Worm (Caenorhabditis elegans): ENCODE data around the gene T02H6.8.

T02H6.8 gene

DNA sequence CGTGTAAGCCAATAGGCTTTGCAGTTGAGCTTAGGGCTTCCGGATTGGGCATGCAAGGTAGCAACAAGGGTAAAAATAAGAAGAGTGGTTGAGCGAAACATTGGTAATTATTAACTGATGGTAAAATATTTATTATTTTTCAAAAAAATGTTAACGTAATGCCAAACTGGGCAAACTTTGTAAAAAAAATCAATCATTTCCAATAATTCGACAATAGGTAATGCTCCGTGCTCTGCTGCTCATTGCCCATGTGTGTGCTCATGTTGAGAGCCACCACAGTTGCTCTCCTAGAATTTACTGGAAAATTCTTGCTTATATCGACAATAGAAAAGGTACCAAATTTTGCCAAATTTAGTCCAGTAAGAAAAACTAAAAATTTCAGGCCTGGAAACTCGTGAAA lies at the start of gene T02H6.8, which contains the start of gene T02H6.10:
Gene T02H6.8, plus strand, starts transcription at position 221 of the 400 bp plus-strand sequence.
Gene T02H6.10, minus strand, starts transcription at position 101 of the 400 bp plus-strand sequence.
- TF ChIP-seq Y116A8C.19 (tag; optimal IDR thresholded peaks at IDR 0.05; ENCODE audit: borderline replicate concordance) (no peak), ceh-90 (tag; optimal IDR thresholded peaks at IDR 0.05) (no peak)

DNA sequence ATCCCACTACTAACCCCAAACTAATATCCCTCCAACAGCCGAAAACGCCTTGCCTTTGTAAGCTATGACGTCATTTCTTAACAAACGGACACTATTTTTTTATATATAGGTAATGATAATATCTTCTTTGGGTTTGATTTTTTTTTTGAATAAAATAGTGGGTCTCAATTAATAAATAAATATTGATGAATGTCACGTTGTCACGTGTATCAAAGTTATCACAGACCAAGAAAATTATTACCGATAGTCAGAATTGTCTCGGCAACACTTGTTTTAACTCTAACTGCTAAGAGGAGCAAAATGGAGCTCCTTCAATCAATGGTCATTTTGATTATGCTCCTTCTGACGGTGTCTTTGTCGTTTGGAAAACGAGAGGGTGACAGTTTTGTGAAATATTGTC lies 46.6 kb upstream of the T02H6.8 start, which contains the start of gene T04B8.1:
Gene T04B8.1, plus strand, starts transcription at position 301 of the 400 bp plus-strand sequence.
- TF ChIP-seq ceh-63 (GFP tag; optimal IDR thresholded peaks at IDR 0.05): no peak
- no peak for TF ChIP-seq nhr-76 (tag; optimal IDR thresholded peaks at IDR 0.05)
- no peak for TF ChIP-seq nhr-77 (tag; optimal IDR thresholded peaks at IDR 0.05)

DNA sequence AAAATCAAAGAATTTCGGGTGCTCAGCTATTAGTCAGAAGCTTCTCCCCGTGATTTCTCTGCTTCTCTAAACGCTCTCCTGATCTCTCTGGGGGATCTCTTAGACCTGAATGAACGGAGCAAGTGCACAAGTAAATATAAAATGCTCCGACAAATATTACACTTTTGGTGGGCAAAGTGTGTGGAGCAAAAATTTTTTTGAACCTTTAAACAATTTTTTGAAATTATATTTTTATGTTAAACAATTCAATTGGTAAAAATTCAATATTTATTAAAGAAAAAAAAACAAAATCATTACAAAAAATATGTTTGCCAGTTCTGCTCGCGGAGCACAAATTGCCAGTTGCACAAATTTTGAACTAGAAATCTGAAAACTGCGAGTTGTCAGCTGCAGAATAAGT lies 41.2 kb upstream of the T02H6.8 start, which contains the start of gene K07E8.6:
Gene K07E8.6, minus strand, starts transcription at position 101 of the 400 bp plus-strand sequence.
- TF ChIP-seq ceh-88 (GFP tag; IDR thresholded peaks at IDR 0.05) (no peak), egl-13 (tag; optimal IDR thresholded peaks at IDR 0.05) (no peak), ceh-90 (tag; optimal IDR thresholded peaks at IDR 0.05) (no peak), grh-1 (GFP tag; IDR thresholded peaks at IDR 0.05) (no peak), efl-3 (GFP tag; optimal IDR thresholded peaks at IDR 0.05) (no peak), isw-1 (GFP tag; IDR thresholded peaks at IDR 0.05) (no peak)

ce11 chrII:643733-644132 lies 36.9 kb upstream of the T02H6.8 start:
- TF ChIP-seq snu-23 (GFP tag; optimal IDR thresholded peaks at IDR 0.05) (no peak), nhr-77 (tag; optimal IDR thresholded peaks at IDR 0.05) (no peak), C16A3.4 (tag; optimal IDR thresholded peaks at IDR 0.05) (no peak), skn-1 (tag; optimal IDR thresholded peaks at IDR 0.05) (no peak), fkh-10 (GFP tag; optimal IDR thresholded peaks at IDR 0.05) (no peak), tlp-1 (tag; optimal IDR thresholded peaks at IDR 0.05) (no peak), lin-39 (tag; optimal IDR thresholded peaks at IDR 0.05) (no peak), nhr-84 (tag; optimal IDR thresholded peaks at IDR 0.05) (no peak), dpl-1 (GFP tag; optimal IDR thresholded peaks at IDR 0.05) (no peak), lsy-2 (tag; optimal IDR thresholded peaks at IDR 0.05) (no peak), ceh-8 (GFP tag; optimal IDR thresholded peaks at IDR 0.05) (no peak), swsn-7 (tag; optimal IDR thresholded peaks at IDR 0.05) (no peak), efl-3 (GFP tag; optimal IDR thresholded peaks at IDR 0.05) (no peak), C04F5.9 (tag; optimal IDR thresholded peaks at IDR 0.05) (no peak), isw-1 (GFP tag; IDR thresholded peaks at IDR 0.05) (no peak), irx-1 (tag; optimal IDR thresholded peaks at IDR 0.05) (no peak), blmp-1 (tag; optimal IDR thresholded peaks at IDR 0.05) (no peak), snpc-4 (tag; optimal IDR thresholded peaks at IDR 0.05) (no peak), aly-2 (tag; optimal IDR thresholded peaks at IDR 0.05) (no peak)

ce11 chrII:650321-651005 lies 30.2 kb upstream of the T02H6.8 start, which contains the start of the genes K07E8.7 and frpr-14:
Gene K07E8.7, minus strand, starts transcription at chrII:650367.
Gene frpr-14, plus strand, starts transcription at chrII:650955.
- TF ChIP-seq sup-37 (GFP tag; optimal IDR thresholded peaks at IDR 0.05) (no peak), dsc-1 (tag; optimal IDR thresholded peaks at IDR 0.05) (no peak), nhr-76 (tag; optimal IDR thresholded peaks at IDR 0.05) (no peak), elt-3 (tag; optimal IDR thresholded peaks at IDR 0.05) (peak in 1 of 6 experiments; percentile 5), nhr-90 (tag; optimal IDR thresholded peaks at IDR 0.05; ENCODE audit: poor library complexity) (no peak), lin-14 (GFP tag; optimal IDR thresholded peaks at IDR 0.05) (peak; percentile 38), efl-3 (GFP tag; optimal IDR thresholded peaks at IDR 0.05) (no peak), lin-35 (GFP tag; optimal IDR thresholded peaks at IDR 0.05) (peak; percentile 52 to 64), alr-1 (tag; optimal IDR thresholded peaks at IDR 0.05; ENCODE audit: borderline replicate concordance) (no peak), xbp-1 (tag; optimal IDR thresholded peaks at IDR 0.05) (peak; percentile 28), tlp-1 (tag; optimal IDR thresholded peaks at IDR 0.05) (no peak), egl-27 (tag; optimal IDR thresholded peaks at IDR 0.05) (no peak), pqm-1 (tag; optimal IDR thresholded peaks at IDR 0.05) (no peak), pag-3 (tag; optimal IDR thresholded peaks at IDR 0.05; ENCODE audit: borderline replicate concordance, insufficient read depth) (no peak), rnt-1 (tag; optimal IDR thresholded peaks at IDR 0.05) (no peak), zag-1 (tag; optimal IDR thresholded peaks at IDR 0.05) (no peak), unc-98 (GFP tag; IDR thresholded peaks at IDR 0.05) (no peak), efl-1 (optimal IDR thresholded peaks at IDR 0.05) (peak; percentile 30 to 35), efl-1 (GFP tag; optimal IDR thresholded peaks at IDR 0.05 in 1 of 2) (peak; percentile 50 to 90), nhr-19 (GFP tag; conservative IDR thresholded peaks at IDR 0.05) (no peak), sox-4 (tag; optimal IDR thresholded peaks at IDR 0.05) (no peak), nhr-20 (tag; optimal IDR thresholded peaks at IDR 0.05) (peak; percentile 16)

Data from whole organism, L1 larva.